Fruit fly (Drosophila melanogaster) whole organism, prepupa: Measurements from ENCODE around the gene CG18581.

ENCODE experiments used
- Blimp-1 ChIP-seq: fragments of 200-800 bp; sonication (Bioruptor generic); optimal IDR thresholded peaks from 3 replicates; lab custom pipeline; 2017; ENCODE audit warnings: missing biosample characterization, missing genetic modification characterization, mild to moderate bottlenecking, moderate library complexity, missing genetic modification reagents
- CG11294 ChIP-seq: fragments of 200-800 bp; sonication (Bioruptor generic); IDR thresholded peaks from 2 replicates; pipeline ENCODE4 v1.3.6; 2022; ENCODE audit warnings: missing biosample characterization, missing genetic modification characterization
- CG11762 ChIP-seq: fragments of 200-800 bp; sonication (Bioruptor generic); optimal IDR thresholded peaks from 3 replicates; lab custom pipeline; 2016; ENCODE audit warnings: missing biosample characterization, missing genetic modification characterization; ENCODE audit not compliant: insufficient read depth
- CG15336 ChIP-seq: fragments of 200-800 bp; sonication (Bioruptor generic); IDR thresholded peaks from 2 replicates; pipeline ENCODE4 v1.3.6; 2022; ENCODE audit warnings: missing biosample characterization, missing genetic modification characterization
- CG1621 ChIP-seq: fragments of 200-800 bp; sonication (Bioruptor generic); optimal IDR thresholded peaks from 3 replicates; lab custom pipeline; 2018; ENCODE audit warnings: missing biosample characterization, mild to moderate bottlenecking, missing genetic modification characterization
- CG16779 ChIP-seq: fragments of 200-800 bp; sonication (Bioruptor generic); optimal IDR thresholded peaks from 3 replicates; lab custom pipeline; 2017; ENCODE audit warnings: missing biosample characterization, mild to moderate bottlenecking, missing genetic modification characterization
- CG3032 ChIP-seq: fragments of 200-800 bp; optimal IDR thresholded peaks from 2 replicates; lab custom pipeline; 2019; ENCODE audit warnings: missing biosample characterization, mild to moderate bottlenecking, missing genetic modification characterization, moderate library complexity
- CG31627 ChIP-seq: fragments of 200-800 bp; sonication (Bioruptor generic); optimal IDR thresholded peaks from 3 replicates; lab custom pipeline; 2016; ENCODE audit warnings: missing biosample characterization, missing genetic modification characterization
- CG32006 ChIP-seq: fragments of 200-800 bp; sonication (Bioruptor generic); optimal IDR thresholded peaks from 3 replicates; lab custom pipeline; 2017; ENCODE audit warnings: missing biosample characterization, mild to moderate bottlenecking, missing genetic modification characterization
- CG34406 ChIP-seq: fragments of 200-800 bp; sonication (Bioruptor generic); optimal IDR thresholded peaks from 3 replicates; lab custom pipeline; 2016; ENCODE audit warnings: missing biosample characterization, missing genetic modification characterization
- CG4318 ChIP-seq: fragments of 200-800 bp; sonication (Bioruptor generic); optimal IDR thresholded peaks from 3 replicates; lab custom pipeline; 2017; ENCODE audit warnings: missing biosample characterization, mild to moderate bottlenecking, missing genetic modification characterization
- CG6163 ChIP-seq: fragments of 200-800 bp; sonication (Bioruptor generic); IDR thresholded peaks from 3 replicates; pipeline ENCODE4 v1.3.6; 2022; ENCODE audit warnings: missing biosample characterization, missing genetic modification characterization
- CG6276 ChIP-seq: fragments of 200-800 bp; sonication (Bioruptor generic); optimal IDR thresholded peaks from 2 replicates; lab custom pipeline; 2017; ENCODE audit warnings: missing biosample characterization, mild to moderate bottlenecking, missing genetic modification characterization
- CG6792 ChIP-seq: fragments of 200-800 bp; sonication (Bioruptor generic); optimal IDR thresholded peaks from 3 replicates; lab custom pipeline; 2016; ENCODE audit warnings: missing biosample characterization, missing genetic modification characterization
- CG6808 ChIP-seq: fragments of 200-800 bp; sonication (Bioruptor generic); optimal IDR thresholded peaks from 3 replicates; lab custom pipeline; 2017; ENCODE audit warnings: missing biosample characterization, missing genetic modification characterization, mild to moderate bottlenecking, moderate library complexity, missing genetic modification reagents
- CG6854 ChIP-seq: fragments of 200-800 bp; sonication (Bioruptor generic); optimal IDR thresholded peaks from 2 replicates; lab custom pipeline; 2017; ENCODE audit warnings: missing biosample characterization, mild to moderate bottlenecking, missing genetic modification characterization
- CG7368 ChIP-seq: fragments of 200-800 bp; sonication (Bioruptor generic); optimal IDR thresholded peaks from 3 replicates; lab custom pipeline; 2016; ENCODE audit warnings: missing biosample characterization, missing genetic modification characterization
- CG8119 ChIP-seq: fragments of 200-800 bp; sonication (Bioruptor generic); IDR thresholded peaks from 3 replicates; pipeline ENCODE4 v1.3.6; 2022; ENCODE audit warnings: missing biosample characterization, missing genetic modification characterization
- CG8632 ChIP-seq: fragments of 200-800 bp; sonication (Bioruptor generic); optimal IDR thresholded peaks from 3 replicates; lab custom pipeline; 2016; ENCODE audit warnings: missing biosample characterization, missing genetic modification characterization
- Eip75B ChIP-seq: fragments of 200-800 bp; sonication (Bioruptor generic); optimal IDR thresholded peaks from 3 replicates; lab custom pipeline; 2016; ENCODE audit warnings: missing biosample characterization, missing genetic modification characterization
- Eip78C ChIP-seq: fragments of 200-800 bp; sonication (Bioruptor generic); peaks from one replicate; lab custom pipeline; 2016; ENCODE audit warnings: missing biosample characterization, missing genetic modification characterization
- Eip93F ChIP-seq: fragments of 200-800 bp; sonication (Bioruptor generic); optimal IDR thresholded peaks from 2 replicates; lab custom pipeline; 2016; ENCODE audit warnings: missing biosample characterization, mild to moderate bottlenecking, missing genetic modification characterization
- Ets21C ChIP-seq: fragments of 200-800 bp; sonication (Bioruptor generic); optimal IDR thresholded peaks from 3 replicates; lab custom pipeline; 2016; ENCODE audit warnings: missing biosample characterization, missing genetic modification characterization
- Ets96B ChIP-seq: fragments of 200-800 bp; optimal IDR thresholded peaks from 2 replicates; lab custom pipeline; 2019; ENCODE audit warnings: missing biosample characterization, mild to moderate bottlenecking, missing genetic modification characterization, moderate library complexity
- Hr38 ChIP-seq: sonication (Bioruptor generic); optimal IDR thresholded peaks from 2 replicates; lab custom pipeline; 2016; ENCODE audit warnings: missing biosample characterization, missing genetic modification characterization
- Hr39 ChIP-seq: fragments of 200-800 bp; sonication (Bioruptor generic); optimal IDR thresholded peaks from 2 replicates; lab custom pipeline; 2016; ENCODE audit warnings: missing biosample characterization, missing genetic modification characterization
- Hr4 ChIP-seq: fragments of 200-800 bp; sonication (Bioruptor generic); optimal IDR thresholded peaks from 3 replicates; lab custom pipeline; 2016; ENCODE audit warnings: missing biosample characterization, missing genetic modification characterization
- Lpt ChIP-seq: fragments of 200-800 bp; sonication (Bioruptor generic); optimal IDR thresholded peaks from 3 replicates; lab custom pipeline; 2016; ENCODE audit warnings: missing biosample characterization, missing genetic modification characterization
- Met ChIP-seq: fragments of 200-800 bp; sonication (Bioruptor generic); optimal IDR thresholded peaks from 3 replicates; lab custom pipeline; 2016; ENCODE audit warnings: missing biosample characterization, missing genetic modification characterization
- Sox102F ChIP-seq: fragments of 200-800 bp; sonication (Bioruptor generic); optimal IDR thresholded peaks from 2 replicates; lab custom pipeline; 2016; ENCODE audit warnings: missing biosample characterization, mild to moderate bottlenecking, missing genetic modification characterization
- Sox14 ChIP-seq: fragments of 200-800 bp; sonication (Bioruptor generic); optimal IDR thresholded peaks from 3 replicates; lab custom pipeline; 2016; ENCODE audit warnings: missing biosample characterization, missing genetic modification characterization
- Sox15 ChIP-seq: fragments of 200-800 bp; sonication (Bioruptor generic); optimal IDR thresholded peaks from 3 replicates; lab custom pipeline; 2016; ENCODE audit warnings: missing biosample characterization, missing genetic modification characterization
- achi ChIP-seq: fragments of 200-800 bp; sonication (Bioruptor generic); optimal IDR thresholded peaks from 3 replicates; lab custom pipeline; 2016; ENCODE audit warnings: missing biosample characterization, missing genetic modification characterization
- acj6 ChIP-seq: fragments of 200-800 bp; sonication (Bioruptor generic); optimal IDR thresholded peaks from 3 replicates; lab custom pipeline; 2016; ENCODE audit warnings: missing biosample characterization, missing genetic modification characterization
- cyc ChIP-seq: fragments of 200-800 bp; sonication (Bioruptor generic); optimal IDR thresholded peaks from 3 replicates; lab custom pipeline; 2016; ENCODE audit warnings: missing biosample characterization, missing genetic modification characterization
- dac ChIP-seq: fragments of 200-800 bp; sonication (Bioruptor generic); optimal IDR thresholded peaks from 2 replicates; lab custom pipeline; 2017; ENCODE audit warnings: missing biosample characterization, mild to moderate bottlenecking, missing genetic modification characterization
- eg ChIP-seq: fragments of 200-800 bp; sonication (Bioruptor generic); IDR thresholded peaks from 3 replicates; pipeline ENCODE4 v1.3.6; 2022; ENCODE audit warnings: missing biosample characterization, missing genetic modification characterization
- esn ChIP-seq: fragments of 200-800 bp; sonication (Bioruptor generic); optimal IDR thresholded peaks from 2 replicates; lab custom pipeline; 2016; ENCODE audit warnings: missing biosample characterization, mild to moderate bottlenecking, missing genetic modification characterization, moderate library complexity
- fd59A ChIP-seq: fragments of 200-800 bp; sonication (Bioruptor generic); optimal IDR thresholded peaks from 2 replicates; lab custom pipeline; 2017; ENCODE audit warnings: missing biosample characterization, mild to moderate bottlenecking, missing genetic modification characterization, missing genetic modification reagents
- fd85E ChIP-seq: fragments of 200-800 bp; sonication (Bioruptor generic); optimal IDR thresholded peaks from 3 replicates; lab custom pipeline; 2016; ENCODE audit warnings: missing biosample characterization, missing genetic modification characterization
- fkh ChIP-seq: fragments of 200-800 bp; sonication (Bioruptor generic); optimal IDR thresholded peaks from 3 replicates; lab custom pipeline; 2017; ENCODE audit warnings: missing biosample characterization, mild to moderate bottlenecking, missing genetic modification characterization, moderate library complexity
- net ChIP-seq: fragments of 200-800 bp; sonication (Bioruptor generic); optimal IDR thresholded peaks from 3 replicates; lab custom pipeline; 2016; ENCODE audit warnings: missing biosample characterization, missing genetic modification characterization
- pdm3 ChIP-seq: fragments of 200-800 bp; sonication (Bioruptor generic); optimal IDR thresholded peaks from 3 replicates; lab custom pipeline; 2016; ENCODE audit warnings: missing biosample characterization, missing genetic modification characterization
- salr ChIP-seq, 2 experiments: fragments of 200-800 bp; sonication (Bioruptor generic); optimal IDR thresholded peaks; 3 replicates each; lab custom pipeline; 2016 to 2018; ENCODE audit warnings: missing biosample characterization in 2 of 2, missing genetic modification characterization in 2 of 2, mild to moderate bottlenecking in 1 of 2
- spab ChIP-seq: fragments of 200-800 bp; sonication (Bioruptor generic); optimal IDR thresholded peaks from 2 replicates; lab custom pipeline; 2017; ENCODE audit warnings: missing biosample characterization, mild to moderate bottlenecking, missing genetic modification characterization, missing genetic modification reagents
- ss ChIP-seq, 2 experiments: fragments of 200-800 bp; sonication (Bioruptor generic); optimal IDR thresholded peaks; 2 replicates in 1 of 2; 3 replicates in 1 of 2; lab custom pipeline; 2017 to 2018; ENCODE audit warnings: mild to moderate bottlenecking in 2 of 2, missing biosample characterization in 2 of 2, missing genetic modification characterization in 2 of 2, moderate library complexity in 1 of 2
- svp ChIP-seq: fragments of 200-800 bp; sonication (Bioruptor generic); peaks from one replicate; lab custom pipeline; 2016; ENCODE audit warnings: missing biosample characterization, missing genetic modification characterization
- vri ChIP-seq: fragments of 200-800 bp; sonication (Bioruptor generic); optimal IDR thresholded peaks from 3 replicates; lab custom pipeline; 2016; ENCODE audit warnings: missing biosample characterization, mild to moderate bottlenecking, missing genetic modification characterization

The CG18581 gene

dm6 chr3L:15005774-15006173, 44.2 kb downstream of the CG18581 start (continued):
- TF ChIP-seq Hr38 (no peak), Sox14 (GFP tag; lab: Kevin White, UChicago) (peak; percentile 23), cyc (no peak), Hr4 (GFP tag; lab: Kevin White, UChicago) (peak; percentile 14), CG8632 (GFP tag; lab: Kevin White, UChicago) (no peak), CG6163 (GFP tag; lab: Robert Waterston, UW) (0 out of 3 replicates have a peak, but pooled peaks have one; percentile 41), Sox102F (GFP tag; lab: Kevin White, UChicago) (no peak), eg (GFP tag; lab: Robert Waterston, UW) (no peak), fd59A (GFP tag; lab: Kevin White, UChicago) (peak; percentile 52), spab (GFP tag; lab: Kevin White, UChicago) (peak; percentile 67), CG6808 (GFP tag; lab: Kevin White, UChicago) (peak; percentile 61), CG7368 (GFP tag; lab: Kevin White, UChicago) (peak; percentile 5), Eip78C (GFP tag; lab: Kevin White, UChicago) (peak; percentile 89), CG11294 (GFP tag; lab: Robert Waterston, UW) (no peak), salr (GFP tag; optimal IDR thresholded peaks at IDR 0.05; lab: Kevin White, UChicago) (peak in 1 of 2 experiments; percentile 27)
- TF ChIP-seq, all 60 proteins: peak for 34

dm6 chr3L:15005085-15005484, 44.9 kb downstream of the CG18581 start:
- TF ChIP-seq spab (GFP tag; lab: Kevin White, UChicago) (no peak), CG6276 (GFP tag; lab: Kevin White, UChicago) (peak; percentile 48), svp (GFP tag; lab: Kevin White, UChicago) (peak; percentile 72), CG34406 (peak; percentile 52), Eip75B (GFP tag; lab: Kevin White, UChicago) (peak; percentile 62), Ets96B (peak; percentile 57), CG32006 (GFP tag; lab: Kevin White, UChicago) (no peak), CG3032 (peak; percentile 16), Eip78C (GFP tag; lab: Kevin White, UChicago) (peak; percentile 90), fd59A (GFP tag; lab: Kevin White, UChicago) (no peak), pdm3 (GFP tag; lab: Kevin White, UChicago) (peak; percentile 60), CG6854 (no peak), Hr38 (no peak), Sox15 (GFP tag; lab: Kevin White, UChicago) (no peak), Hr39 (GFP tag; lab: Kevin White, UChicago) (peak; percentile 64), acj6 (GFP tag; lab: Kevin White, UChicago) (peak; percentile 52), Sox14 (GFP tag; lab: Kevin White, UChicago) (peak; percentile 64), vri (GFP tag; lab: Kevin White, UChicago) (peak; percentile 31), fkh (GFP tag; lab: Kevin White, UChicago) (no peak), achi (GFP tag; lab: Kevin White, UChicago) (peak; percentile 63), CG6808 (GFP tag; lab: Kevin White, UChicago) (no peak), Sox102F (GFP tag; lab: Kevin White, UChicago) (peak; percentile 63), eg (GFP tag; lab: Robert Waterston, UW) (peak; percentile 78), CG11762 (peak; percentile 59), net (GFP tag; lab: Kevin White, UChicago) (peak; percentile 56), Lpt (GFP tag; lab: Kevin White, UChicago) (peak; percentile 46), CG4318 (no peak), CG1621 (tag; lab: Kevin White, UChicago) (peak; percentile 22), Met (GFP tag; lab: Kevin White, UChicago) (peak; percentile 60), CG31627 (GFP tag; lab: Kevin White, UChicago) (peak; percentile 39), Ets21C (no peak), Eip93F (GFP tag; lab: Kevin White, UChicago) (no peak), CG15336 (GFP tag; lab: Robert Waterston, UW) (peak; percentile 76), cyc (peak; percentile 51), CG6792 (GFP tag; lab: Kevin White, UChicago) (peak; percentile 32), esn (GFP tag; lab: Kevin White, UChicago) (peak; percentile 66), dac (GFP tag; lab: Kevin White, UChicago) (peak; percentile 9), ss (GFP tag; optimal IDR thresholded peaks at IDR 0.05; lab: Kevin White, UChicago) (no peak), CG16779 (tag; lab: Kevin White, UChicago) (no peak), Hr4 (GFP tag; lab: Kevin White, UChicago) (peak; percentile 67), Blimp-1 (no peak), CG8119 (GFP tag; lab: Robert Waterston, UW) (peak; percentile 80), fd85E (GFP tag; lab: Kevin White, UChicago) (no peak), CG11294 (GFP tag; lab: Robert Waterston, UW) (peak; percentile 34; the same call in 1 of the 2 replicates), salr (GFP tag; optimal IDR thresholded peaks at IDR 0.05; lab: Kevin White, UChicago) (peak in 1 of 2 experiments; percentile 6)
